Fruit fly (Drosophila melanogaster): Measurements from ENCODE around the gene Tnks.

dm6 chr3R:25640463-25640862 is 20.6 kb downstream of the Tnks start:
- no peak for TF ChIP-seq CG8478 (optimal IDR thresholded peaks at IDR 0.05)
- no peak for TF ChIP-seq CTCF (optimal IDR thresholded peaks at IDR 0.05)

Data from S2 (cell line).